Fruit fly (Drosophila melanogaster): Measurements from ENCODE around the gene CG14218.

CG14218 gene

DNA sequence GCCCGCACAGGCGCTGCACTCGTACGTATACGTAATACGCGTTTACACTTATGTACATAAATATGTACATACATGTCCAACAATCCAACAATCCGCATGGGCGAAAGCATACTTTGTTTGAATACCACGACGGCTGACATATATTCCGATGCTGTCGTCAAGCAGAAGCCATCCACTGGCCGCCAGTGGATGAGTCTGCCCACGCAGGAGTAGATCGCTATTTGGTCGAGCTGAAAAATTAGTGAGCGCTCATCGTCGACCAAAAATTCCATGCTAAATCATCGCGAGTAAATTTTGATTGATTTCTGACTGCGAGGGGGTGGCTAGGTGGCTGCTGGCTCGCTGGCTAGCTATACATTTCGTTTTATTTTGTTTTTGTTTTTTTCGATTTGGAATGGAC, 20.7 kb upstream of the CG14218 start (continued):
- TF ChIP-seq BEAF-32 (GFP tag; optimal IDR thresholded peaks at IDR 0.05) (no peak), bowl (GFP tag; IDR thresholded peaks at IDR 0.05) (no peak), CG12769 (tag; optimal IDR thresholded peaks at IDR 0.05) (peak; percentile 38), CG13287 (GFP tag; IDR thresholded peaks at IDR 0.05; ENCODE audit: partially characterized antibody) (0 out of 2 replicates have a peak, but pooled peaks have one; percentile 5), vvl (GFP tag; IDR thresholded peaks at IDR 0.05) (no peak)

DNA sequence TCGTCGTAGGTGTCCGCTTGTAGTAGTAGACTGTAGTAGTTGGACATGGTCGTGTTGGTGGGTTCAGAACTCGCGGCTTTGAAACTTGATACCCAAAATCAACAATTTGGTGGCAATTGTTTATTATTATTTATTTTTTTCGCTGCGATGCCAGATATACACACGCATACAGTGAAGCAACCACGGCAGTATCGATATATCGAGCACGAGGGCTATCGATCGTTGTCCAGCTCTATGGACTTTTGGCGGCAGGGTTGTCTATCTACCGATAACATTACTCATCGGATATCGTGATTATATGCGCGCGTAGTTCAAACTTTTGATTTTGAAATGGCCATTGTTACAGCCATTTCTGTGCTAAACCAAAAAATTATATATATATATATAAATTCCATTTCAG, 19.9 kb upstream of the CG14218 start, which contains the start of gene CG14220:
Gene CG14220, minus strand, starts transcription at position 208 of the 400 bp plus-strand sequence.
- no peak for TF ChIP-seq cato (GFP tag; optimal IDR thresholded peaks at IDR 0.05; ENCODE audit: borderline replicate concordance)
- TF ChIP-seq CG11723 (GFP tag; optimal IDR thresholded peaks at IDR 0.05) = no peak
- TF ChIP-seq oc (tag; optimal IDR thresholded peaks at IDR 0.05) = no peak
- peak; percentile 94 for TF ChIP-seq tna (GFP tag; IDR thresholded peaks at IDR 0.05; ENCODE audit: partially characterized antibody)
- TF ChIP-seq her (GFP tag; optimal IDR thresholded peaks at IDR 0.05) = no peak
- TF ChIP-seq E2f2 (GFP tag; IDR thresholded peaks at IDR 0.05) = peak; percentile 92
- no peak for TF ChIP-seq ewg (GFP tag; optimal IDR thresholded peaks at IDR 0.05)
- TF ChIP-seq fd3F (GFP tag; optimal IDR thresholded peaks at IDR 0.05) = no peak
- TF ChIP-seq Xbp1 (GFP tag; optimal IDR thresholded peaks at IDR 0.05) = no peak
- TF ChIP-seq CG32767 (GFP tag; IDR thresholded peaks at IDR 0.05) = peak; percentile 45; the same call in 1 of the 2 replicates
- TF ChIP-seq pzg (GFP tag; optimal IDR thresholded peaks at IDR 0.05) = peak; percentile 89
- peak; percentile 91 for TF ChIP-seq hb (GFP tag; IDR thresholded peaks at IDR 0.05; ENCODE audit: partially characterized antibody)
- TF ChIP-seq Stat92E (GFP tag; optimal IDR thresholded peaks at IDR 0.05) = peak in 1 of 3 experiments; percentile 46
- TF ChIP-seq Rfx (GFP tag; IDR thresholded peaks at IDR 0.05) = peak; percentile 7; the same call in 1 of the 2 replicates
- no peak for TF ChIP-seq yki (optimal IDR thresholded peaks at IDR 0.05)
- peak; percentile 17 for TF ChIP-seq CoRest (tag; optimal IDR thresholded peaks at IDR 0.05)
- peak; percentile 36; the same call in 1 of the 2 replicates for TF ChIP-seq slbo (GFP tag; IDR thresholded peaks at IDR 0.05)
- no peak for TF ChIP-seq ATbp (GFP tag; optimal IDR thresholded peaks at IDR 0.05)
- TF ChIP-seq Chrac-16 (GFP tag; optimal IDR thresholded peaks at IDR 0.05) = no peak
- no peak for TF ChIP-seq CG4404 (GFP tag; IDR thresholded peaks at IDR 0.05)
- 0 out of 2 replicates have a peak, but pooled peaks have one; percentile 30 for TF ChIP-seq CG31441 (GFP tag; IDR thresholded peaks at IDR 0.05)
- TF ChIP-seq Dref (GFP tag; IDR thresholded peaks at IDR 0.05) = peak; percentile 99
- TF ChIP-seq Dp (GFP tag; optimal IDR thresholded peaks at IDR 0.05) = peak; percentile 92
- peak; percentile 10 for TF ChIP-seq CG11504 (tag; optimal IDR thresholded peaks at IDR 0.05)
- peak; percentile 44 for TF ChIP-seq CG12659 (GFP tag; optimal IDR thresholded peaks at IDR 0.05)
- no peak for TF ChIP-seq fd96Cb (tag; optimal IDR thresholded peaks at IDR 0.05)
- no peak for TF ChIP-seq mirr (GFP tag; optimal IDR thresholded peaks at IDR 0.05)
- TF ChIP-seq CG34422 (GFP tag; IDR thresholded peaks at IDR 0.05) = no peak
- 0 out of 2 replicates have a peak, but pooled peaks have one; percentile 13 for TF ChIP-seq Xrp1 (GFP tag; IDR thresholded peaks at IDR 0.05)
- no peak for TF ChIP-seq CG1792 (GFP tag; optimal IDR thresholded peaks at IDR 0.05)
- no peak for TF ChIP-seq Lim3 (GFP tag; IDR thresholded peaks at IDR 0.05)
- peak; percentile 39 for TF ChIP-seq CG9797 (GFP tag; optimal IDR thresholded peaks at IDR 0.05)
- TF ChIP-seq CG2116 (GFP tag; optimal IDR thresholded peaks at IDR 0.05) = peak; percentile 98
- TF ChIP-seq twi (tag; optimal IDR thresholded peaks at IDR 0.05) = no peak
- TF ChIP-seq vvl (GFP tag; IDR thresholded peaks at IDR 0.05) = no peak
- peak; percentile 47; the same call in 1 of the 2 replicates for TF ChIP-seq CG9932 (GFP tag; IDR thresholded peaks at IDR 0.05)
- TF ChIP-seq CG4854 (GFP tag; optimal IDR thresholded peaks at IDR 0.05) = no peak
- no peak for TF ChIP-seq lab (GFP tag; optimal IDR thresholded peaks at IDR 0.05)
- TF ChIP-seq Elba2 (GFP tag; optimal IDR thresholded peaks at IDR 0.05) = no peak
- no peak for TF ChIP-seq CG6683 (GFP tag; optimal IDR thresholded peaks at IDR 0.05)
- peak; percentile 60 for TF ChIP-seq cg (GFP tag; optimal IDR thresholded peaks at IDR 0.05)
- peak; percentile 97 for TF ChIP-seq CG6791 (GFP tag; IDR thresholded peaks at IDR 0.05; ENCODE audit: partially characterized antibody)
- TF ChIP-seq CG34224 (GFP tag; IDR thresholded peaks at IDR 0.05; ENCODE audit: partially characterized antibody) = peak; percentile 97
- peak; percentile 32 for TF ChIP-seq lbe (GFP tag; optimal IDR thresholded peaks at IDR 0.05)

Data from whole organism, embryonic.